Worm (Caenorhabditis elegans): Measurements from ENCODE around the gene F02D8.1.

ce11 chrV:15015799-15016198 is 37.3 kb upstream of the F02D8.1 start:
- TF ChIP-seq ama-1 (optimal IDR thresholded peaks at IDR 0.05), result no peak
- TF ChIP-seq sea-1 (GFP tag; conservative IDR thresholded peaks at IDR 0.05), result no peak
- no peak for TF ChIP-seq F13C5.2 (tag; optimal IDR thresholded peaks at IDR 0.05)
- no peak for TF ChIP-seq tra-4 (tag; optimal IDR thresholded peaks at IDR 0.05)
- no peak for TF ChIP-seq scrt-1 (GFP tag; IDR thresholded peaks at IDR 0.05)
- TF ChIP-seq ceh-36 (tag; optimal IDR thresholded peaks at IDR 0.05), result no peak
